Fruit fly (Drosophila melanogaster) whole organism, embryonic: ENCODE data around the gene Ntf-2r.
A peak's percentile ranks its signal among the peaks of the same experiment; 100 is the strongest.

Source experiments
- Atf6 ChIP-seq: fragments of 200-800 bp; sonication (Bioruptor generic); IDR thresholded peaks from 2 replicates; pipeline ENCODE4 v1.3.6; 2022; ENCODE audit warnings: missing biosample characterization, missing genetic modification characterization
- CG12155 ChIP-seq: fragments of 200-800 bp; sonication (Bioruptor generic); optimal IDR thresholded peaks from 3 replicates; lab custom pipeline; 2016; ENCODE audit warnings: missing biosample characterization, missing genetic modification characterization
- CG12236 ChIP-seq: fragments of 200-800 bp; sonication (Bioruptor generic); optimal IDR thresholded peaks from 2 replicates; lab custom pipeline; 2016; ENCODE audit warnings: missing biosample characterization, missing genetic modification characterization
- CG12744 ChIP-seq: fragments of 200-800 bp; sonication (Bioruptor generic); optimal IDR thresholded peaks from 2 replicates; lab custom pipeline; 2016; ENCODE audit warnings: missing biosample characterization, missing genetic modification characterization
- CG13775 ChIP-seq: fragments of 200-800 bp; sonication (Bioruptor generic); optimal IDR thresholded peaks from 3 replicates; lab custom pipeline; 2017; ENCODE audit warnings: missing biosample characterization, mild to moderate bottlenecking, missing genetic modification characterization
- CG14050 ChIP-seq: fragments of 200-800 bp; sonication (Bioruptor generic); IDR thresholded peaks from 3 replicates; pipeline ENCODE4 v1.3.6; 2022; ENCODE audit warnings: missing biosample characterization, missing genetic modification characterization
- CG18599 ChIP-seq: fragments of 200-800 bp; sonication (Bioruptor generic); optimal IDR thresholded peaks from 3 replicates; lab custom pipeline; 2017; ENCODE audit warnings: missing biosample characterization, missing genetic modification characterization, mild to moderate bottlenecking, moderate library complexity, missing genetic modification reagents
- CG2889 ChIP-seq: fragments of 200-800 bp; sonication (Bioruptor generic); IDR thresholded peaks from 3 replicates; pipeline ENCODE4 v1.3.6; 2022; ENCODE audit warnings: missing biosample characterization, missing genetic modification characterization
- CG30020 ChIP-seq: fragments of 200-800 bp; optimal IDR thresholded peaks from 2 replicates; lab custom pipeline; 2019; ENCODE audit warnings: missing biosample characterization, mild to moderate bottlenecking, missing genetic modification characterization, moderate library complexity
- CG31365 ChIP-seq: fragments of 200-800 bp; sonication (Bioruptor generic); optimal IDR thresholded peaks from 2 replicates; lab custom pipeline; 2018; ENCODE audit warnings: missing biosample characterization, mild to moderate bottlenecking, missing genetic modification characterization
- CG3163 ChIP-seq: fragments of 200-800 bp; sonication (Bioruptor generic); optimal IDR thresholded peaks from 3 replicates; lab custom pipeline; 2016; ENCODE audit warnings: missing biosample characterization, missing genetic modification characterization
- CG32767 ChIP-seq: fragments of 200-800 bp; sonication (Bioruptor generic); IDR thresholded peaks from 2 replicates; pipeline ENCODE4 v1.3.6; 2022; ENCODE audit warnings: missing biosample characterization, missing genetic modification characterization
- CG33557 ChIP-seq: fragments of 200-800 bp; sonication (Bioruptor generic); optimal IDR thresholded peaks from 2 replicates; lab custom pipeline; 2019; ENCODE audit warnings: missing biosample characterization, mild to moderate bottlenecking, missing genetic modification characterization, moderate library complexity
- CG3838 ChIP-seq: fragments of 200-800 bp; sonication (Bioruptor generic); optimal IDR thresholded peaks from 3 replicates; lab custom pipeline; 2016; ENCODE audit warnings: missing biosample characterization, missing genetic modification characterization
- CG8944 ChIP-seq: fragments of 200-800 bp; sonication (Bioruptor generic); optimal IDR thresholded peaks from 3 replicates; lab custom pipeline; 2016; ENCODE audit warnings: missing biosample characterization, missing genetic modification characterization
- D19A ChIP-seq: fragments of 200-800 bp; optimal IDR thresholded peaks from 3 replicates; lab custom pipeline; 2019; ENCODE audit warnings: missing biosample characterization, mild to moderate bottlenecking, missing genetic modification characterization, moderate library complexity
- D19B ChIP-seq: fragments of 200-800 bp; sonication (Bioruptor generic); optimal IDR thresholded peaks from 2 replicates; lab custom pipeline; 2017; ENCODE audit warnings: missing biosample characterization, mild to moderate bottlenecking, missing genetic modification characterization
- Dll ChIP-seq: fragments of 200-800 bp; sonication (Bioruptor generic); IDR thresholded peaks from 4 replicates; pipeline ENCODE4 v1.3.6; 2022; ENCODE audit warnings: missing biosample characterization, missing genetic modification characterization; ENCODE audit not compliant: partially characterized antibody
- Dp ChIP-seq: fragments of 200-800 bp; sonication (Bioruptor generic); optimal IDR thresholded peaks from 2 replicates; lab custom pipeline; 2018; ENCODE audit warnings: missing biosample characterization, mild to moderate bottlenecking, missing genetic modification characterization, moderate library complexity
- Elba2 ChIP-seq: fragments of 200-800 bp; sonication (Bioruptor generic); optimal IDR thresholded peaks from 3 replicates; lab custom pipeline; 2016; ENCODE audit warnings: missing biosample characterization, missing genetic modification characterization
- Fer1 ChIP-seq: fragments of 200-800 bp; sonication (Bioruptor generic); optimal IDR thresholded peaks from 2 replicates; lab custom pipeline; 2017; ENCODE audit warnings: missing biosample characterization, mild to moderate bottlenecking, missing genetic modification characterization
- HLHmδ ChIP-seq: fragments of 200-800 bp; sonication (Bioruptor generic); optimal IDR thresholded peaks from 2 replicates; lab custom pipeline; 2018; ENCODE audit warnings: missing biosample characterization, mild to moderate bottlenecking, missing genetic modification characterization, moderate library complexity
- Hand ChIP-seq: fragments of 200-800 bp; sonication (Bioruptor generic); optimal IDR thresholded peaks from 2 replicates; lab custom pipeline; 2017; ENCODE audit warnings: mild to moderate bottlenecking, missing biosample characterization, missing genetic modification reagents, missing genetic modification characterization
- Hr39 ChIP-seq: fragments of >200 bp; optimal IDR thresholded peaks from 2 replicates; lab custom pipeline; 2017
- Hr51 ChIP-seq, 2 experiments: fragments of 200-800 bp; sonication (Bioruptor generic); optimal IDR thresholded peaks; 2 replicates in 1 of 2; 3 replicates in 1 of 2; lab custom pipeline; 2016 to 2018; ENCODE audit warnings: missing biosample characterization in 2 of 2, missing genetic modification characterization in 2 of 2, mild to moderate bottlenecking in 1 of 2, moderate library complexity in 1 of 2
- Lpt ChIP-seq: fragments of >200 bp; optimal IDR thresholded peaks from 2 replicates; lab custom pipeline; 2018; ENCODE audit warnings: missing biosample characterization, missing genetic modification characterization
- Med ChIP-seq: fragments of 200-800 bp; sonication (Bioruptor generic); peaks from one replicate; lab custom pipeline; 2016; ENCODE audit warnings: missing biosample characterization, missing genetic modification characterization, mild to moderate bottlenecking, inconsistent platforms, moderate library complexity
- Meics ChIP-seq: fragments of 200-800 bp; sonication (Bioruptor generic); optimal IDR thresholded peaks from 2 replicates; lab custom pipeline; 2017; ENCODE audit warnings: missing biosample characterization, mild to moderate bottlenecking, missing genetic modification characterization
- Mrtf ChIP-seq: fragments of 200-800 bp; sonication (Bioruptor generic); IDR thresholded peaks from 3 replicates; pipeline ENCODE4 v1.3.6; 2022; ENCODE audit warnings: missing biosample characterization, missing genetic modification characterization
- Nf-YA ChIP-seq: fragments of 200-800 bp; sonication (Bioruptor generic); IDR thresholded peaks from 2 replicates; pipeline ENCODE4 v1.3.6; 2022; ENCODE audit warnings: missing biosample characterization, missing genetic modification characterization
- Oli ChIP-seq: fragments of 200-800 bp; sonication (Bioruptor generic); optimal IDR thresholded peaks from 2 replicates; lab custom pipeline; 2018; ENCODE audit warnings: missing biosample characterization, mild to moderate bottlenecking, missing genetic modification characterization, moderate library complexity
- Sry-β ChIP-seq: fragments of 200-800 bp; sonication (Bioruptor generic); optimal IDR thresholded peaks from 2 replicates; lab custom pipeline; 2018; ENCODE audit warnings: missing biosample characterization, mild to moderate bottlenecking, missing genetic modification characterization, moderate library complexity
- Vsx1 ChIP-seq: fragments of 200-800 bp; sonication (Bioruptor generic); optimal IDR thresholded peaks from 2 replicates; lab custom pipeline; 2017; ENCODE audit warnings: missing biosample characterization, mild to moderate bottlenecking, missing genetic modification characterization, missing genetic modification reagents
- Xbp1 ChIP-seq: fragments of 200-800 bp; sonication (Bioruptor generic); optimal IDR thresholded peaks from 3 replicates; lab custom pipeline; 2016; ENCODE audit warnings: missing biosample characterization, mild to moderate bottlenecking, missing genetic modification characterization
- ap ChIP-seq: fragments of 200-800 bp; sonication (Bioruptor generic); IDR thresholded peaks from 2 replicates; pipeline ENCODE4 v1.3.6; 2022; ENCODE audit warnings: missing biosample characterization, missing genetic modification characterization
- ci ChIP-seq: fragments of 200-800 bp; sonication (Bioruptor generic); IDR thresholded peaks from 3 replicates; pipeline ENCODE4 v1.3.6; 2022; ENCODE audit warnings: missing biosample characterization, missing genetic modification characterization
- croc ChIP-seq: fragments of 200-800 bp; sonication (Bioruptor generic); conservative IDR thresholded peaks from 3 replicates; pipeline ENCODE4 v1.3.6; 2022; ENCODE audit warnings: missing biosample characterization, missing genetic modification characterization
- crp ChIP-seq, 2 experiments: fragments of 200-800 bp; sonication (Bioruptor generic); optimal IDR thresholded peaks; 2 replicates in 1 of 2; 3 replicates in 1 of 2; lab custom pipeline; 2017; ENCODE audit warnings: missing biosample characterization in 2 of 2, missing genetic modification characterization in 2 of 2, mild to moderate bottlenecking in 1 of 2, moderate library complexity in 1 of 2
- danr ChIP-seq: fragments of 200-800 bp; sonication (Bioruptor generic); IDR thresholded peaks from 2 replicates; pipeline ENCODE4 v1.3.6; 2022; ENCODE audit warnings: missing biosample characterization, missing genetic modification characterization
- dm ChIP-seq: fragments of 200-800 bp; sonication (Bioruptor generic); optimal IDR thresholded peaks from 3 replicates; lab custom pipeline; 2016; ENCODE audit warnings: missing biosample characterization, missing genetic modification characterization
- fd3F ChIP-seq: fragments of 200-800 bp; sonication (Bioruptor generic); optimal IDR thresholded peaks from 2 replicates; lab custom pipeline; 2018; ENCODE audit warnings: missing biosample characterization, mild to moderate bottlenecking, missing genetic modification characterization, moderate library complexity
- fru ChIP-seq: fragments of >200 bp; optimal IDR thresholded peaks from 2 replicates; lab custom pipeline; 2017
- gfzf ChIP-seq: fragments of 200-800 bp; sonication (Bioruptor generic); optimal IDR thresholded peaks from 2 replicates; lab custom pipeline; 2016; ENCODE audit warnings: missing biosample characterization, mild to moderate bottlenecking, missing genetic modification characterization, moderate library complexity
- insv ChIP-seq, 2 experiments: fragments of 200-800 bp; sonication (Bioruptor generic); optimal IDR thresholded peaks; 3 replicates each; lab custom pipeline; 2016 to 2018; ENCODE audit warnings: missing biosample characterization in 2 of 2, missing genetic modification characterization in 2 of 2
- ken ChIP-seq: fragments of 200-800 bp; sonication (Bioruptor generic); IDR thresholded peaks from 3 replicates; pipeline ENCODE4 v1.3.6; 2022; ENCODE audit warnings: missing biosample characterization, missing genetic modification characterization
- oc ChIP-seq: fragments of 200-800 bp; sonication (Bioruptor generic); optimal IDR thresholded peaks from 2 replicates; lab custom pipeline; 2018; ENCODE audit warnings: missing biosample characterization, mild to moderate bottlenecking, missing genetic modification characterization, moderate library complexity
- pb ChIP-seq: fragments of 200-800 bp; sonication (Bioruptor generic); optimal IDR thresholded peaks from 3 replicates; lab custom pipeline; 2016; ENCODE audit warnings: missing biosample characterization, missing genetic modification characterization
- ranshi ChIP-seq: fragments of 200-800 bp; sonication (Bioruptor generic); IDR thresholded peaks from 2 replicates; pipeline ENCODE4 v1.3.6; 2022; ENCODE audit warnings: missing biosample characterization, missing genetic modification characterization
- row ChIP-seq: fragments of 200-800 bp; sonication (Bioruptor generic); IDR thresholded peaks from 3 replicates; pipeline ENCODE4 v1.3.6; 2022; ENCODE audit warnings: missing biosample characterization, missing genetic modification characterization
- sisA ChIP-seq: fragments of 200-800 bp; sonication (Bioruptor generic); IDR thresholded peaks from 2 replicates; pipeline ENCODE4 v1.3.6; 2022; ENCODE audit warnings: missing biosample characterization, missing genetic modification characterization
- slp2 ChIP-seq: fragments of 200-800 bp; sonication (Bioruptor generic); optimal IDR thresholded peaks from 2 replicates; lab custom pipeline; 2016; ENCODE audit warnings: missing biosample characterization, missing genetic modification characterization
- tgo ChIP-seq: fragments of 200-800 bp; sonication (Bioruptor generic); IDR thresholded peaks from 3 replicates; pipeline ENCODE4 v1.3.6; 2022; ENCODE audit warnings: missing biosample characterization, missing genetic modification characterization

The Ntf-2r gene

dm6 chr2L:18504881-18505280, 50.4 kb downstream of the Ntf-2r start (continued):
- TF ChIP-seq Mrtf (GFP tag; lab: Robert Waterston, UW) = no peak
- TF ChIP-seq Xbp1 (GFP tag; lab: Kevin White, UChicago) = peak; percentile 54
- peak; percentile 2 for TF ChIP-seq oc (tag; lab: Kevin White, UChicago)
- TF ChIP-seq CG12236 (GFP tag; lab: Kevin White, UChicago) = peak; percentile 54
- no peak for TF ChIP-seq Hand (GFP tag; lab: Kevin White, UChicago)
- TF ChIP-seq ap (GFP tag; lab: Robert Waterston, UW) = 0 out of 2 replicates have a peak, but pooled peaks have one; percentile 29
- TF ChIP-seq CG12155 = peak; percentile 22
- TF ChIP-seq CG8944 = peak; percentile 51
- TF ChIP-seq CG33557 (GFP tag; lab: Kevin White, UChicago) = peak; percentile 51
- peak; percentile 74 for TF ChIP-seq ci (GFP tag; lab: Robert Waterston, UW)
- TF ChIP-seq dm (GFP tag; lab: Kevin White, UChicago) = peak; percentile 53
- no peak for TF ChIP-seq fd3F (GFP tag; lab: Kevin White, UChicago)
- TF ChIP-seq Lpt (GFP tag; lab: Kevin White, UChicago) = no peak
- TF ChIP-seq insv (GFP tag; optimal IDR thresholded peaks at IDR 0.05; lab: Kevin White, UChicago) = no peak
- no peak for TF ChIP-seq CG2889 (GFP tag; lab: Robert Waterston, UW)
- no peak for TF ChIP-seq Fer1
- no peak for TF ChIP-seq crp (GFP tag; optimal IDR thresholded peaks at IDR 0.05; lab: Kevin White, UChicago)
- TF ChIP-seq Atf6 (GFP tag; lab: Robert Waterston, UW) = peak; percentile 41; the same call in 1 of the 2 replicates
- peak; percentile 49; the same call in 1 of the 3 replicates for TF ChIP-seq CG14050 (GFP tag; lab: Robert Waterston, UW)
- no peak for TF ChIP-seq CG31365 (tag; lab: Kevin White, UChicago)
- TF ChIP-seq ranshi (GFP tag; lab: Robert Waterston, UW) = peak; percentile 51; the same call in 1 of the 2 replicates
- TF ChIP-seq Hr51 (GFP tag; optimal IDR thresholded peaks at IDR 0.05; lab: Kevin White, UChicago) = peak in 1 of 2 experiments; percentile 69
- peak; percentile 37; the same call in 1 of the 3 replicates for TF ChIP-seq croc
- no peak for TF ChIP-seq HLHmδ (GFP tag; lab: Kevin White, UChicago)
- no peak for TF ChIP-seq fru (lab: Kevin White, UChicago)
- no peak for TF ChIP-seq Meics
- TF ChIP-seq Sry-β (GFP tag; lab: Kevin White, UChicago) = no peak
- TF ChIP-seq Vsx1 (GFP tag; lab: Kevin White, UChicago) = no peak
- TF ChIP-seq gfzf (GFP tag; lab: Kevin White, UChicago) = no peak
- TF ChIP-seq danr = no peak; the same call in 1 of the 2 replicates
- TF ChIP-seq D19B (GFP tag; lab: Kevin White, UChicago) = no peak
- TF ChIP-seq Dll = no peak
- TF ChIP-seq row = peak; percentile 74
- TF ChIP-seq CG32767 (GFP tag; lab: Robert Waterston, UW) = no peak
- TF ChIP-seq CG18599 (GFP tag; lab: Kevin White, UChicago) = peak; percentile 25
- no peak for TF ChIP-seq pb
- TF ChIP-seq CG12744 = no peak
- no peak for TF ChIP-seq Hr39 (lab: Kevin White, UChicago)
- TF ChIP-seq CG13775 (GFP tag; lab: Kevin White, UChicago) = peak; percentile 56
- TF ChIP-seq Med = peak; percentile 82
- TF ChIP-seq CG3838 (GFP tag; lab: Kevin White, UChicago) = no peak
- no peak for TF ChIP-seq CG30020 (tag; lab: Kevin White, UChicago)
- TF ChIP-seq Oli = peak; percentile 46
- no peak for TF ChIP-seq Elba2 (GFP tag; lab: Kevin White, UChicago)
- TF ChIP-seq tgo = peak; percentile 51; the same call in 2 of the 3 replicates
- TF ChIP-seq ken = 0 out of 3 replicates have a peak, but pooled peaks have one; percentile 27
- no peak; the same call in 1 of the 2 replicates for TF ChIP-seq sisA (GFP tag; lab: Robert Waterston, UW)
- no peak for TF ChIP-seq slp2
- no peak for TF ChIP-seq Dp (GFP tag; lab: Kevin White, UChicago)
- peak; percentile 10 for TF ChIP-seq CG3163 (GFP tag; lab: Kevin White, UChicago)
- peak; percentile 50 for TF ChIP-seq D19A (tag; lab: Kevin White, UChicago)
- no peak for TF ChIP-seq Nf-YA (GFP tag; lab: Robert Waterston, UW)
